Fruit fly (Drosophila melanogaster) whole organism, embryonic: ENCODE measurements around the gene CG17549.
A peak's percentile ranks its signal among the peaks of the same experiment; 100 is the strongest.

Source experiments
- BtbVII ChIP-seq: fragments of 200-800 bp; sonication (Bioruptor generic); optimal IDR thresholded peaks from 3 replicates; lab custom pipeline; 2017; ENCODE audit warnings: missing biosample characterization, mild to moderate bottlenecking, missing genetic modification characterization
- CG10209 ChIP-seq: fragments of 200-800 bp; sonication (Bioruptor generic); optimal IDR thresholded peaks from 3 replicates; lab custom pipeline; 2017; ENCODE audit warnings: missing biosample characterization, mild to moderate bottlenecking, missing genetic modification characterization, missing genetic modification reagents
- CG10979 ChIP-seq: fragments of 200-800 bp; sonication (Bioruptor generic); optimal IDR thresholded peaks from 2 replicates; lab custom pipeline; 2018; ENCODE audit warnings: missing biosample characterization, mild to moderate bottlenecking, missing genetic modification characterization, moderate library complexity
- CG12155 ChIP-seq: fragments of 200-800 bp; sonication (Bioruptor generic); optimal IDR thresholded peaks from 3 replicates; lab custom pipeline; 2016; ENCODE audit warnings: missing biosample characterization, missing genetic modification characterization
- CG12659 ChIP-seq: fragments of 200-800 bp; sonication (Bioruptor generic); optimal IDR thresholded peaks from 3 replicates; lab custom pipeline; 2017; ENCODE audit warnings: mild to moderate bottlenecking, missing biosample characterization, missing genetic modification reagents, missing genetic modification characterization
- CG13624 ChIP-seq: fragments of 200-800 bp; sonication (Bioruptor generic); optimal IDR thresholded peaks from 2 replicates; lab custom pipeline; 2016; ENCODE audit warnings: missing biosample characterization, missing genetic modification characterization
- CG14667 ChIP-seq: fragments of 200-800 bp; sonication (Bioruptor generic); IDR thresholded peaks from 2 replicates; pipeline ENCODE4 v1.3.6; 2022; ENCODE audit warnings: missing biosample characterization, missing genetic modification characterization
- CG15601 ChIP-seq: fragments of 200-800 bp; sonication (Bioruptor generic); optimal IDR thresholded peaks from 3 replicates; lab custom pipeline; 2019; ENCODE audit warnings: missing biosample characterization, mild to moderate bottlenecking, missing genetic modification characterization, moderate library complexity
- CG17361 ChIP-seq: fragments of 200-800 bp; sonication (Bioruptor generic); IDR thresholded peaks from 3 replicates; pipeline ENCODE4 v1.3.6; 2022; ENCODE audit warnings: missing biosample characterization, missing genetic modification characterization
- CG31365 ChIP-seq: fragments of 200-800 bp; sonication (Bioruptor generic); optimal IDR thresholded peaks from 2 replicates; lab custom pipeline; 2018; ENCODE audit warnings: missing biosample characterization, mild to moderate bottlenecking, missing genetic modification characterization
- CG8359 ChIP-seq: fragments of 200-800 bp; sonication (Bioruptor generic); optimal IDR thresholded peaks from 2 replicates; lab custom pipeline; 2017; ENCODE audit warnings: missing biosample characterization, mild to moderate bottlenecking, missing genetic modification characterization, borderline replicate concordance
- CrebB ChIP-seq: fragments of 200-800 bp; sonication (Bioruptor generic); optimal IDR thresholded peaks from 3 replicates; lab custom pipeline; 2018; ENCODE audit warnings: missing biosample characterization, mild to moderate bottlenecking, missing genetic modification characterization
- Dip3 ChIP-seq: fragments of 200-800 bp; sonication (Bioruptor generic); optimal IDR thresholded peaks from 3 replicates; lab custom pipeline; 2016; ENCODE audit warnings: missing biosample characterization, missing genetic modification characterization
- Doc2 ChIP-seq: fragments of 200-800 bp; sonication (Bioruptor generic); IDR thresholded peaks from 2 replicates; pipeline ENCODE4 v1.3.6; 2022; ENCODE audit warnings: missing biosample characterization, missing genetic modification characterization
- Fer2 ChIP-seq: fragments of 200-800 bp; sonication (Bioruptor generic); optimal IDR thresholded peaks from 2 replicates; lab custom pipeline; 2018; ENCODE audit warnings: missing biosample characterization, mild to moderate bottlenecking, missing genetic modification characterization, moderate library complexity
- HLH54F ChIP-seq: fragments of 200-800 bp; sonication (Bioruptor generic); optimal IDR thresholded peaks from 3 replicates; lab custom pipeline; 2016; ENCODE audit warnings: missing biosample characterization, missing genetic modification characterization
- HmgD ChIP-seq: fragments of 200-800 bp; sonication (Bioruptor generic); optimal IDR thresholded peaks from 3 replicates; lab custom pipeline; 2016; ENCODE audit warnings: missing biosample characterization, missing genetic modification characterization
- HmgZ ChIP-seq: fragments of 200-800 bp; sonication (Bioruptor generic); optimal IDR thresholded peaks from 2 replicates; lab custom pipeline; 2018; ENCODE audit warnings: missing biosample characterization, mild to moderate bottlenecking, missing genetic modification characterization
- Hr51 ChIP-seq, 2 experiments: fragments of 200-800 bp; sonication (Bioruptor generic); optimal IDR thresholded peaks; 2 replicates in 1 of 2; 3 replicates in 1 of 2; lab custom pipeline; 2016 to 2018; ENCODE audit warnings: missing biosample characterization in 2 of 2, missing genetic modification characterization in 2 of 2, mild to moderate bottlenecking in 1 of 2, moderate library complexity in 1 of 2
- MBD-R2 ChIP-seq: fragments of 200-800 bp; sonication (Bioruptor generic); IDR thresholded peaks from 2 replicates; pipeline ENCODE4 v1.3.6; 2022; ENCODE audit warnings: missing biosample characterization, missing genetic modification characterization
- NK7.1 ChIP-seq: fragments of 200-800 bp; sonication (Bioruptor generic); optimal IDR thresholded peaks from 3 replicates; lab custom pipeline; 2016; ENCODE audit warnings: missing biosample characterization, missing genetic modification characterization
- Nf-YA ChIP-seq: fragments of 200-800 bp; sonication (Bioruptor generic); IDR thresholded peaks from 2 replicates; pipeline ENCODE4 v1.3.6; 2022; ENCODE audit warnings: missing biosample characterization, missing genetic modification characterization
- Oli ChIP-seq: fragments of 200-800 bp; sonication (Bioruptor generic); optimal IDR thresholded peaks from 2 replicates; lab custom pipeline; 2018; ENCODE audit warnings: missing biosample characterization, mild to moderate bottlenecking, missing genetic modification characterization, moderate library complexity
- Sox100B ChIP-seq: fragments of 200-800 bp; sonication (Bioruptor generic); optimal IDR thresholded peaks from 3 replicates; lab custom pipeline; 2018; ENCODE audit warnings: missing biosample characterization, mild to moderate bottlenecking, missing genetic modification characterization
- Sry-β ChIP-seq: fragments of 200-800 bp; sonication (Bioruptor generic); optimal IDR thresholded peaks from 2 replicates; lab custom pipeline; 2018; ENCODE audit warnings: missing biosample characterization, mild to moderate bottlenecking, missing genetic modification characterization, moderate library complexity
- Ssrp ChIP-seq: fragments of 200-800 bp; sonication (Bioruptor generic); optimal IDR thresholded peaks from 2 replicates; lab custom pipeline; 2018; ENCODE audit warnings: missing biosample characterization, mild to moderate bottlenecking, missing genetic modification characterization, moderate library complexity
- YL-1 ChIP-seq: fragments of 200-800 bp; sonication (Bioruptor generic); optimal IDR thresholded peaks from 3 replicates; lab custom pipeline; 2017; ENCODE audit warnings: missing biosample characterization, mild to moderate bottlenecking, missing genetic modification characterization
- amos ChIP-seq: fragments of 200-800 bp; sonication (Bioruptor generic); IDR thresholded peaks from 2 replicates; pipeline ENCODE4 v1.3.6; 2022; ENCODE audit warnings: missing biosample characterization, missing genetic modification characterization; ENCODE audit not compliant: partially characterized antibody
- br ChIP-seq: fragments of >200 bp; optimal IDR thresholded peaks from 2 replicates; lab custom pipeline; 2017
- cas ChIP-seq: fragments of 200-800 bp; sonication (Bioruptor generic); IDR thresholded peaks from 2 replicates; pipeline ENCODE4 v1.3.6; 2022; ENCODE audit warnings: missing biosample characterization, missing genetic modification characterization
- dimm ChIP-seq: fragments of 200-800 bp; sonication (Bioruptor generic); IDR thresholded peaks from 2 replicates; pipeline ENCODE4 v1.3.6; 2022; ENCODE audit warnings: missing biosample characterization, missing genetic modification characterization
- disco-r ChIP-seq: fragments of 200-800 bp; sonication (Bioruptor generic); optimal IDR thresholded peaks from 2 replicates; lab custom pipeline; 2016; ENCODE audit warnings: missing biosample characterization, missing genetic modification characterization
- dmrt11E ChIP-seq: fragments of 200-800 bp; sonication (Bioruptor generic); optimal IDR thresholded peaks from 3 replicates; lab custom pipeline; 2018; ENCODE audit warnings: missing biosample characterization, mild to moderate bottlenecking, missing genetic modification characterization, moderate library complexity
- dmrt99B ChIP-seq: fragments of 200-800 bp; sonication (Bioruptor generic); optimal IDR thresholded peaks from 2 replicates; lab custom pipeline; 2018; ENCODE audit warnings: missing biosample characterization, mild to moderate bottlenecking, missing genetic modification characterization, moderate library complexity
- fd96Cb ChIP-seq: fragments of 200-800 bp; sonication (Bioruptor generic); optimal IDR thresholded peaks from 2 replicates; lab custom pipeline; 2018; ENCODE audit warnings: missing biosample characterization, mild to moderate bottlenecking, missing genetic modification characterization, moderate library complexity
- fu2 ChIP-seq: fragments of 200-800 bp; sonication (Bioruptor generic); optimal IDR thresholded peaks from 2 replicates; lab custom pipeline; 2016; ENCODE audit warnings: missing biosample characterization, missing genetic modification characterization
- gcm2 ChIP-seq: fragments of 200-800 bp; sonication (Bioruptor generic); optimal IDR thresholded peaks from 2 replicates; lab custom pipeline; 2016; ENCODE audit warnings: missing biosample characterization, missing genetic modification characterization
- gsb-n ChIP-seq: fragments of 200-800 bp; sonication (Bioruptor generic); optimal IDR thresholded peaks from 3 replicates; lab custom pipeline; 2018; ENCODE audit warnings: missing biosample characterization, mild to moderate bottlenecking, missing genetic modification characterization
- hkb ChIP-seq, 2 experiments: fragments of 200-800 bp in 1 of 2; fragments of >200 bp in 1 of 2; sonication (Bioruptor generic) in 1 of 2; IDR thresholded peaks in 1 of 2; optimal IDR thresholded peaks in 1 of 2; 2 replicates each; pipeline versions ENCODE4 v1.3.6 to Lab custom; 2017 to 2022; ENCODE audit warnings: missing biosample characterization in 1 of 2, missing genetic modification characterization in 1 of 2
- klu ChIP-seq: fragments of 200-800 bp; sonication (Bioruptor generic); IDR thresholded peaks from 2 replicates; pipeline ENCODE4 v1.3.6; 2022; ENCODE audit warnings: missing biosample characterization, missing genetic modification characterization
- onecut ChIP-seq: fragments of 200-800 bp; sonication (Bioruptor generic); IDR thresholded peaks from 2 replicates; pipeline ENCODE4 v1.3.6; 2022; ENCODE audit warnings: missing biosample characterization, missing genetic modification characterization
- sc ChIP-seq, 3 experiments: fragments of >200 bp in 2 of 3; fragments of 200-800 bp in 1 of 3; sonication (Bioruptor generic) in 1 of 3; optimal IDR thresholded peaks; 2 replicates in 2 of 3; 3 replicates in 1 of 3; lab custom pipeline; 2017; ENCODE audit warnings: mild to moderate bottlenecking in 1 of 3, missing biosample characterization in 1 of 3, missing genetic modification characterization in 1 of 3, missing genetic modification reagents in 1 of 3
- schlank ChIP-seq: fragments of 200-800 bp; sonication (Bioruptor generic); optimal IDR thresholded peaks from 2 replicates; lab custom pipeline; 2018; ENCODE audit warnings: missing biosample characterization, mild to moderate bottlenecking, missing genetic modification characterization
- shn ChIP-seq: fragments of 200-800 bp; sonication (Bioruptor generic); optimal IDR thresholded peaks from 3 replicates; lab custom pipeline; 2016; ENCODE audit warnings: missing biosample characterization, missing genetic modification characterization
- slbo ChIP-seq: fragments of 200-800 bp; sonication (Bioruptor generic); IDR thresholded peaks from 2 replicates; pipeline ENCODE4 v1.3.6; 2022; ENCODE audit warnings: missing biosample characterization, missing genetic modification characterization
- sr ChIP-seq: fragments of 200-800 bp; sonication (Bioruptor generic); IDR thresholded peaks from 3 replicates; pipeline ENCODE4 v1.3.6; 2022; ENCODE audit warnings: missing biosample characterization, missing genetic modification characterization
- stwl ChIP-seq: fragments of 200-800 bp; sonication (Bioruptor generic); optimal IDR thresholded peaks from 3 replicates; lab custom pipeline; 2018; ENCODE audit warnings: missing biosample characterization, mild to moderate bottlenecking, missing genetic modification characterization, moderate library complexity

The CG17549 gene

DNA sequence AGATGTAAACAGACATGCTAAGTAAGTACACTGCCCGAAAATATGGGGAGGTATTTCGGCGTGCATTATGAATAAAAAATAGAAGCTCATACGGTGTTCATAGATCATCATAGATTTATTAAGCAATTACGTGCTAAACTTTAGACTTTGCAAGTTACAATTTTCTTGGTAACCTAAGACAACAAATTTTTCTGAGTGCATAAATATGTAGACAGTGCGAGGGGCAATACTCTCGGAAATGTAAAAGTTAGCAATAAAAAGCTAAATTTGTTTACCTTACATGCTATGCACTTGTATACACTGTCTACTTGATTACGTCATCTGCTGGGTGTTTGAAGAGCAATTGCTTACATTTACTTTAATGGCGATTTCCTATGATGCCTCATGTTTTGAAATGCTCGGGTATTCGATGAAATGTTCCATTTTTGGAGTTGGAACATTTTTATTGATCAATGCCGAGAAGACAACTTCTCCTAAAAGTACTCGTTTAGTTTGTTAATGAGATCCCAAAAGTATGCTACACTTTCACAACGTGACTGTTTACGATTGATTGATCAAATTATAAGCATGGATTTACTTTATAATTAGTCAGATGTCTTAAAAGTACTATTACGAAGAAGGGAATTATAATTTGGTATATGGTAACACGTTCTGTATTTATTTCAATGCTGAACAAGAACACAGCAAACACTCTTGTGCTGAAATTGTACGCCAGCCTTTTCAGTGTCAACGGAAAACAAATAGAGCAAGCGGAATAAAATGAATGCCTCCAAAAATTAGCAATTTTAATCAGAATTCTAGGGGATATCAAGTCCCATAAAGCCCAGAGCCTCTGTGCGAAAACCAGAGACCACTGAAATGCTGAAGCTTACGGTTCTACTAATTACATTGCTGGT lies 27.0 kb upstream of the CG17549 start, which contains the start of gene Lectin-galC1 (continued):
- TF ChIP-seq CG13624 (peak; percentile 82), shn (peak; percentile 84), fd96Cb (tag; lab: Kevin White, UChicago) (peak; percentile 84), cas (GFP tag; lab: Robert Waterston, UW) (0 out of 2 replicates have a peak, but pooled peaks have one; percentile 16), schlank (tag; lab: Kevin White, UChicago) (peak; percentile 33), onecut (GFP tag; lab: Robert Waterston, UW) (peak; percentile 59), fu2 (GFP tag; lab: Kevin White, UChicago) (peak; percentile 79), Hr51 (GFP tag; optimal IDR thresholded peaks at IDR 0.05; lab: Kevin White, UChicago) (peak; percentile 71 to 91), Fer2 (tag; lab: Kevin White, UChicago) (peak; percentile 42), slbo (GFP tag; lab: Robert Waterston, UW) (peak; percentile 87), stwl (tag; lab: Kevin White, UChicago) (peak; percentile 35), disco-r (GFP tag; lab: Kevin White, UChicago) (peak; percentile 82), CG15601 (peak; percentile 84), klu (GFP tag; lab: Robert Waterston, UW) (peak; percentile 36; the same call in 1 of the 2 replicates), CG12155 (peak; percentile 82), dmrt99B (peak; percentile 91), Nf-YA (GFP tag; lab: Robert Waterston, UW) (peak; percentile 46), HmgD (GFP tag; lab: Kevin White, UChicago) (peak; percentile 30), CG10209 (GFP tag; lab: Kevin White, UChicago) (peak; percentile 87), CG17361 (GFP tag; lab: Robert Waterston, UW) (peak; percentile 84), BtbVII (GFP tag; lab: Kevin White, UChicago) (peak; percentile 81), sr (GFP tag; lab: Robert Waterston, UW) (peak; percentile 79), gsb-n (peak; percentile 87), Dip3 (GFP tag; lab: Kevin White, UChicago) (peak; percentile 40), MBD-R2 (GFP tag; lab: Robert Waterston, UW) (peak; percentile 42; the same call in 1 of the 2 replicates), dimm (GFP tag; lab: Robert Waterston, UW) (no peak), Sry-β (GFP tag; lab: Kevin White, UChicago) (no peak), NK7.1 (GFP tag; lab: Kevin White, UChicago) (peak; percentile 79), Ssrp (tag; lab: Kevin White, UChicago) (peak; percentile 87), YL-1 (GFP tag; lab: Kevin White, UChicago) (peak; percentile 70), dmrt11E (tag; lab: Kevin White, UChicago) (peak; percentile 89), Oli (tag; lab: Kevin White, UChicago) (peak; percentile 91), CG10979 (tag; lab: Kevin White, UChicago) (peak; percentile 90), sc (optimal IDR thresholded peaks at IDR 0.05; lab: Kevin White, UChicago) (no peak), sc (GFP tag; optimal IDR thresholded peaks at IDR 0.05; lab: Kevin White, UChicago) (peak; percentile 77), CrebB (tag; lab: Kevin White, UChicago) (peak; percentile 58), hkb (optimal IDR thresholded peaks at IDR 0.05; lab: Kevin White, UChicago) (no peak), hkb (GFP tag; IDR thresholded peaks at IDR 0.05; lab: Robert Waterston, UW) (peak; percentile 87), CG8359 (GFP tag; lab: Kevin White, UChicago) (peak; percentile 68), br (no peak), Doc2 (GFP tag; lab: Robert Waterston, UW) (no peak), CG12659 (GFP tag; lab: Kevin White, UChicago) (peak; percentile 77), CG31365 (tag; lab: Kevin White, UChicago) (peak; percentile 52), Sox100B (GFP tag; lab: Kevin White, UChicago) (peak; percentile 83), HmgZ (peak; percentile 55), amos (GFP tag; lab: Robert Waterston, UW) (no peak), CG14667 (peak; percentile 76; the same call in 1 of the 2 replicates), HLH54F (peak; percentile 78), gcm2 (GFP tag; lab: Kevin White, UChicago) (peak; percentile 84)
